Worm (Caenorhabditis elegans) whole organism, L4 larva: ENCODE measurements around the gene T04C9.3.

Source experiments
- D1046.2 ChIP-seq: fragments of 200-800 bp; sonication (Bioruptor generic); IDR thresholded peaks from 2 replicates; pipeline ENCODE4 v1.3.6; 2022; ENCODE audit warnings: missing genetic modification characterization, missing compliant biosample characterization
- F10B5.3 ChIP-seq: sonication (generic microtip); optimal IDR thresholded peaks from 2 replicates; lab custom pipeline; 2016; ENCODE audit warnings: mild to moderate bottlenecking, missing genetic modification characterization, missing compliant biosample characterization
- F37D6.2 ChIP-seq: sonication (generic microtip); optimal IDR thresholded peaks from 2 replicates; lab custom pipeline; 2016; ENCODE audit warnings: mild to moderate bottlenecking, missing genetic modification characterization, missing compliant biosample characterization
- F44E2.7 ChIP-seq: fragments of 200-800 bp; sonication (Bioruptor generic); IDR thresholded peaks from 2 replicates; pipeline ENCODE4 v2.1.2; 2022; ENCODE audit warnings: missing genetic modification characterization, missing compliant biosample characterization
- F49E8.2 ChIP-seq: sonication (generic microtip); optimal IDR thresholded peaks from 2 replicates; lab custom pipeline; 2016; ENCODE audit warnings: missing compliant biosample characterization, mild to moderate bottlenecking, missing genetic modification characterization, borderline replicate concordance
- R02D3.7 ChIP-seq: fragments of 150-350 bp; sonication (generic microtip); optimal IDR thresholded peaks from 3 replicates; lab custom pipeline; 2014; ENCODE audit warnings: missing biosample characterization, missing genetic modification characterization
- T20F7.1 ChIP-seq: fragments of 200-800 bp; sonication (Bioruptor generic); optimal IDR thresholded peaks from 2 replicates; lab custom pipeline; 2018; ENCODE audit warnings: mild to moderate bottlenecking, missing genetic modification characterization, missing compliant biosample characterization
- Y105C5A.15 ChIP-seq: fragments of 200-800 bp; sonication (Bioruptor generic); IDR thresholded peaks from 2 replicates; pipeline ENCODE4 v1.3.6; 2022; ENCODE audit warnings: missing genetic modification characterization, missing compliant biosample characterization
- ZK337.2 ChIP-seq: fragments of 200-800 bp; sonication (Bioruptor generic); IDR thresholded peaks from 2 replicates; pipeline ENCODE4 v1.3.6; 2022; ENCODE audit warnings: missing genetic modification reagents, missing genetic modification characterization, missing compliant biosample characterization
- aly-2 ChIP-seq: sonication (generic microtip); optimal IDR thresholded peaks from 2 replicates; lab custom pipeline; 2018; ENCODE audit warnings: missing biosample characterization, missing genetic modification characterization
- ama-1 ChIP-seq: fragments of 150-350 bp; optimal IDR thresholded peaks from 2 replicates; lab custom pipeline; 2014; ENCODE audit warnings: inconsistent platforms, mixed read lengths
- ceh-20 ChIP-seq: fragments of 200-800 bp; sonication (Bioruptor generic); IDR thresholded peaks from 2 replicates; pipeline ENCODE4 v1.3.6; 2022; ENCODE audit warnings: missing genetic modification reagents, missing genetic modification characterization, missing compliant biosample characterization
- ceh-32 ChIP-seq: sonication (generic microtip); optimal IDR thresholded peaks from 2 replicates; lab custom pipeline; 2016; ENCODE audit warnings: mild to moderate bottlenecking, missing genetic modification characterization, missing compliant biosample characterization; ENCODE audit not compliant: poor library complexity
- cey-2 ChIP-seq: sonication (generic microtip); optimal IDR thresholded peaks from 3 replicates; lab custom pipeline; 2017; ENCODE audit warnings: missing genetic modification characterization, mild to moderate bottlenecking, missing compliant biosample characterization, antibody characterized with exemption, borderline replicate concordance; ENCODE audit not compliant: insufficient read depth
- daf-12 ChIP-seq: fragments of 150-350 bp; optimal IDR thresholded peaks from 2 replicates; lab custom pipeline; 2014; ENCODE audit warnings: missing biosample characterization, missing genetic modification reagents, missing genetic modification characterization
- daf-16 ChIP-seq, 3 experiments: sonication (generic microtip); optimal IDR thresholded peaks; 2 replicates each; lab custom pipeline; 2016 to 2017; ENCODE audit warnings: missing genetic modification characterization in 3 of 3, missing genetic modification reagents in 3 of 3, mild to moderate bottlenecking in 2 of 3, missing compliant biosample characterization in 2 of 3, missing biosample characterization in 1 of 3, moderate library complexity in 1 of 3
- dmd-9 ChIP-seq: fragments of 200-800 bp; sonication (Bioruptor generic); IDR thresholded peaks from 2 replicates; pipeline ENCODE4 v1.3.6; 2022; ENCODE audit warnings: missing genetic modification reagents, missing genetic modification characterization, missing compliant biosample characterization
- egl-27 ChIP-seq: sonication (generic microtip); optimal IDR thresholded peaks from 3 replicates; lab custom pipeline; 2017; ENCODE audit warnings: missing biosample characterization, missing genetic modification reagents, missing genetic modification characterization
- egl-43 ChIP-seq: fragments of 200-800 bp; sonication (Bioruptor generic); IDR thresholded peaks from 2 replicates; pipeline ENCODE4 v1.3.6; 2022; ENCODE audit warnings: missing genetic modification reagents, missing genetic modification characterization, missing compliant biosample characterization
- fos-1 ChIP-seq: fragments of 150-350 bp; optimal IDR thresholded peaks from 2 replicates; lab custom pipeline; 2014; ENCODE audit warnings: missing biosample characterization, missing genetic modification characterization
- gei-8 ChIP-seq: fragments of 200-800 bp; sonication (Bioruptor generic); optimal IDR thresholded peaks from 2 replicates; lab custom pipeline; 2018; ENCODE audit warnings: mild to moderate bottlenecking, missing genetic modification characterization, missing compliant biosample characterization
- hif-1 ChIP-seq, 2 experiments: sonication (generic microtip); optimal IDR thresholded peaks; 2 replicates each; lab custom pipeline; 2016 to 2017; ENCODE audit warnings: missing compliant biosample characterization in 2 of 2, missing genetic modification characterization in 2 of 2, missing genetic modification reagents in 2 of 2, missing genotype in 2 of 2, mild to moderate bottlenecking in 1 of 2
- hlh-11 ChIP-seq: fragments of 200-800 bp; sonication (Bioruptor generic); optimal IDR thresholded peaks from 2 replicates; lab custom pipeline; 2018; ENCODE audit warnings: mild to moderate bottlenecking, missing genetic modification characterization, missing compliant biosample characterization
- jun-1 ChIP-seq: fragments of 150-350 bp; optimal IDR thresholded peaks from 2 replicates; lab custom pipeline; 2014; ENCODE audit warnings: missing biosample characterization, missing genetic modification reagents, missing genetic modification characterization
- lin-15B ChIP-seq: fragments of 150-350 bp; sonication (generic microtip); optimal IDR thresholded peaks from 3 replicates; lab custom pipeline; 2014; ENCODE audit warnings: missing biosample characterization, missing genetic modification characterization
- lin-39 ChIP-seq: fragments of 150-350 bp; optimal IDR thresholded peaks from 2 replicates; lab custom pipeline; 2014; ENCODE audit warnings: missing biosample characterization, missing genetic modification reagents, missing genetic modification characterization
- lir-3 ChIP-seq: sonication (generic microtip); optimal IDR thresholded peaks from 2 replicates; lab custom pipeline; 2016; ENCODE audit warnings: mild to moderate bottlenecking, missing genetic modification characterization, missing compliant biosample characterization
- madf-9 ChIP-seq: fragments of 200-800 bp; sonication (Bioruptor generic); conservative IDR thresholded peaks from 2 replicates; pipeline ENCODE4 v1.3.6; 2022; ENCODE audit warnings: missing genetic modification reagents, missing genetic modification characterization, missing compliant biosample characterization
- mdt-29 ChIP-seq: fragments of 200-800 bp; sonication (Bioruptor generic); IDR thresholded peaks from 2 replicates; pipeline ENCODE4 v1.3.6; 2022; ENCODE audit warnings: missing genetic modification reagents, missing genetic modification characterization, missing compliant biosample characterization
- mes-2 ChIP-seq: sonication (generic microtip); optimal IDR thresholded peaks from 2 replicates; lab custom pipeline; 2016; ENCODE audit warnings: missing genotype, mild to moderate bottlenecking, missing genetic modification characterization, missing compliant biosample characterization; ENCODE audit not compliant: poor library complexity, severe bottlenecking
- mxl-2 ChIP-seq: fragments of 200-800 bp; sonication (Bioruptor generic); conservative IDR thresholded peaks from 2 replicates; pipeline ENCODE4 v1.3.6; 2022; ENCODE audit warnings: missing genetic modification reagents, missing genetic modification characterization, missing compliant biosample characterization
- nhr-11 ChIP-seq: fragments of 150-350 bp; optimal IDR thresholded peaks from 2 replicates; lab custom pipeline; 2014; ENCODE audit warnings: missing biosample characterization, missing genetic modification characterization
- nhr-237 ChIP-seq: sonication (generic microtip); optimal IDR thresholded peaks from 2 replicates; lab custom pipeline; 2017; ENCODE audit warnings: missing biosample characterization, missing genetic modification characterization
- nhr-25 ChIP-seq: sonication (generic microtip); optimal IDR thresholded peaks from 2 replicates; lab custom pipeline; 2017; ENCODE audit warnings: missing genetic modification characterization, mild to moderate bottlenecking, missing compliant biosample characterization, antibody characterized with exemption, moderate library complexity, borderline replicate concordance; ENCODE audit not compliant: insufficient read depth
- nhr-28 ChIP-seq: fragments of 150-350 bp; optimal IDR thresholded peaks from 2 replicates; lab custom pipeline; 2014; ENCODE audit warnings: missing biosample characterization, missing genetic modification characterization
- nhr-41 ChIP-seq: fragments of 200-800 bp; sonication (Bioruptor generic); IDR thresholded peaks from 2 replicates; pipeline ENCODE4 v1.3.6; 2022; ENCODE audit warnings: missing genetic modification reagents, missing genetic modification characterization, missing compliant biosample characterization
- nhr-42 ChIP-seq: fragments of 200-800 bp; sonication (Bioruptor generic); IDR thresholded peaks from 2 replicates; pipeline ENCODE4 v1.3.6; 2022; ENCODE audit warnings: missing genetic modification characterization, missing compliant biosample characterization
- nhr-48 ChIP-seq: sonication (generic microtip); optimal IDR thresholded peaks from 2 replicates; lab custom pipeline; 2016; ENCODE audit warnings: mild to moderate bottlenecking, missing genetic modification characterization, missing compliant biosample characterization
- rbr-2 ChIP-seq: sonication (generic microtip); optimal IDR thresholded peaks from 2 replicates; lab custom pipeline; 2016; ENCODE audit warnings: missing genotype, missing genetic modification characterization, missing compliant biosample characterization
- saeg-2 ChIP-seq: fragments of 200-800 bp; sonication (Bioruptor generic); IDR thresholded peaks from 2 replicates; pipeline ENCODE4 v1.3.6; 2022; ENCODE audit warnings: missing genetic modification reagents, missing genetic modification characterization, missing compliant biosample characterization
- snpc-1.2 ChIP-seq: fragments of 200-800 bp; sonication (Bioruptor generic); IDR thresholded peaks from 2 replicates; pipeline ENCODE4 v1.3.6; 2022; ENCODE audit warnings: missing genetic modification reagents, missing genetic modification characterization, missing compliant biosample characterization
- snpc-4 ChIP-seq: fragments of 150-350 bp; optimal IDR thresholded peaks from 2 replicates; lab custom pipeline; 2014; ENCODE audit warnings: missing biosample characterization, missing genetic modification characterization
- tra-1 ChIP-seq: fragments of 200-800 bp; sonication (Bioruptor generic); IDR thresholded peaks from 2 replicates; pipeline ENCODE4 v1.3.6; 2022; ENCODE audit warnings: missing genetic modification reagents, missing genetic modification characterization, missing compliant biosample characterization
- unc-62 ChIP-seq, 3 experiments: fragments of 150-350 bp in 1 of 3; sonication (generic microtip); optimal IDR thresholded peaks in 2 of 3; peaks in 1 of 3; 1 replicate in 1 of 3; 2 replicates in 2 of 3; lab custom pipeline; 2014 to 2017; ENCODE audit warnings: missing biosample characterization in 3 of 3, missing genetic modification characterization in 3 of 3, missing genetic modification reagents in 3 of 3, missing genotype in 1 of 3
- zfp-2 ChIP-seq: sonication (generic microtip); optimal IDR thresholded peaks from 2 replicates; lab custom pipeline; 2016; ENCODE audit warnings: mild to moderate bottlenecking, missing genetic modification characterization, missing compliant biosample characterization
- zfp-3 ChIP-seq: fragments of 200-800 bp; sonication (Bioruptor generic); conservative IDR thresholded peaks from 2 replicates; pipeline ENCODE4 v1.3.6; 2022; ENCODE audit warnings: missing genetic modification reagents, missing genetic modification characterization, missing compliant biosample characterization
- zip-2 ChIP-seq: fragments of 150-350 bp; optimal IDR thresholded peaks from 2 replicates; lab custom pipeline; 2014; ENCODE audit warnings: missing biosample characterization, missing genetic modification characterization
- ztf-7 ChIP-seq: fragments of 150-350 bp; optimal IDR thresholded peaks from 2 replicates; lab custom pipeline; 2014; ENCODE audit warnings: missing biosample characterization, missing genetic modification characterization

The T04C9.3 gene

DNA sequence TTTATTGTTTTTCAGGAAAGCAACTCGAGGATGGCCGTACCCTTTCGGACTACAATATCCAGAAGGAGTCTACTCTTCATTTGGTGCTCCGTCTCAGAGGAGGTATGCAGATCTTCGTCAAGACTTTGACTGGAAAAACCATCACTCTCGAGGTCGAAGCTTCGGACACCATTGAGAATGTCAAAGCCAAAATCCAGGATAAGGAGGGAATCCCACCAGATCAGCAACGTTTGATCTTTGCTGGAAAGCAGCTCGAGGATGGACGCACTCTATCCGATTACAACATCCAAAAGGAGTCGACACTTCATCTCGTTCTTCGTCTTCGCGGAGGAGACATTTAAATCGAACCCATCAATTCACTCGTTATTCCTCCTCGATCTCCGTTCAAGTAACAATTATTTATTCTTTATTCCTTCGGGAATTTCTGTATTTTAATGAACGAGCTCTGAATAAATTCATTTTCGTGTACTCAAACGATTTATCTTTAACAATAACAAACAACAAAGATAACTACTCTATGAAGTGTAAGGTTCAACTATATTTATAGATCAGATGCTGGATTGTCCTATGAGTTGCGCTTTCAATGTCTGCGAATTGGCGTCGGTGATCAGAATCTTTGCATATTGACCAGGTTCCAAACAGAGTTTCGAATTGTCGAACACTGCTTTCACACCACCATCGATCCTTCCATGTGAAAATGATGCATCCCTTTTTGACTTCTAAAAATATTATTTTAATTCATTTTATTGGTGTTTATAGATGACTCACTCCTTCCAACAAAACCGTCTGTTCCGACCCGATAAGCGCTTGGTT, 41.9 kb upstream of the T04C9.3 start:
- TF ChIP-seq lin-15B (tag; lab: Kevin White, UChicago) (no peak), fos-1 (no peak), T20F7.1 (peak; percentile 79), ceh-20 (GFP tag; lab: Robert Waterston, UW) (peak; percentile 8; the same call in 1 of the 2 replicates), ztf-7 (tag; lab: Kevin White, UChicago) (no peak), lin-39 (tag; lab: Kevin White, UChicago) (no peak), jun-1 (peak; percentile 9), unc-62 (GFP tag; optimal IDR thresholded peaks at IDR 0.05 in 1 of 2; lab: Kevin White, UChicago) (peak in 1 of 2 experiments; percentile 90), unc-62 (tag; optimal IDR thresholded peaks at IDR 0.05; lab: Kevin White, UChicago) (no peak), F10B5.3 (tag; lab: Kevin White, UChicago) (peak; percentile 66), gei-8 (GFP tag; lab: Kevin White, UChicago) (peak; percentile 25), nhr-25 (tag; lab: Kevin White, UChicago) (no peak), nhr-48 (tag; lab: Kevin White, UChicago) (peak; percentile 11), egl-43 (GFP tag; lab: Robert Waterston, UW) (no peak), saeg-2 (GFP tag; lab: Robert Waterston, UW) (peak; percentile 9), daf-12 (tag; lab: Kevin White, UChicago) (no peak), mxl-2 (GFP tag; lab: Robert Waterston, UW) (no peak), F37D6.2 (tag; lab: Kevin White, UChicago) (no peak), tra-1 (GFP tag; lab: Robert Waterston, UW) (no peak), snpc-1.2 (GFP tag; lab: Robert Waterston, UW) (no peak), zfp-2 (tag; lab: Kevin White, UChicago) (no peak), R02D3.7 (tag; lab: Kevin White, UChicago) (no peak), daf-16 (GFP tag; optimal IDR thresholded peaks at IDR 0.05; lab: Kevin White, UChicago) (peak; percentile 31 to 52), daf-16 (tag; optimal IDR thresholded peaks at IDR 0.05; lab: Kevin White, UChicago) (peak; percentile 54), nhr-11 (tag; lab: Kevin White, UChicago) (no peak), mdt-29 (peak; percentile 62), mes-2 (tag; lab: Kevin White, UChicago) (peak; percentile 64), D1046.2 (no peak), zip-2 (tag; lab: Kevin White, UChicago) (peak; percentile 80), ama-1 (lab: Kevin White, UChicago) (peak; percentile 96), hlh-11 (tag; lab: Kevin White, UChicago) (peak; percentile 61), madf-9 (GFP tag; lab: Robert Waterston, UW) (no peak; the same call in 1 of the 2 replicates), F44E2.7 (no peak), F49E8.2 (tag; lab: Kevin White, UChicago) (peak; percentile 14), egl-27 (tag; lab: Kevin White, UChicago) (no peak), nhr-28 (tag; lab: Kevin White, UChicago) (no peak), cey-2 (peak; percentile 42), snpc-4 (tag; lab: Kevin White, UChicago) (no peak), ceh-32 (tag; lab: Kevin White, UChicago) (no peak), nhr-42 (peak; percentile 67), ZK337.2 (GFP tag; lab: Robert Waterston, UW) (peak; percentile 13; the same call in 1 of the 2 replicates), zfp-3 (GFP tag; lab: Robert Waterston, UW) (peak; percentile 92), Y105C5A.15 (no peak), nhr-41 (peak; percentile 16; the same call in 1 of the 2 replicates), hif-1 (tag; optimal IDR thresholded peaks at IDR 0.05; lab: Kevin White, UChicago) (peak in 1 of 2 experiments; percentile 2), nhr-237 (tag; lab: Kevin White, UChicago) (no peak), dmd-9 (GFP tag; lab: Robert Waterston, UW) (peak; percentile 59; the same call in 1 of the 2 replicates), rbr-2 (tag; lab: Kevin White, UChicago) (peak; percentile 44), aly-2 (peak; percentile 55), lir-3 (tag; lab: Kevin White, UChicago) (peak; percentile 38)
